Worm (Caenorhabditis elegans): ENCODE data around the gene srh-48.

DNA sequence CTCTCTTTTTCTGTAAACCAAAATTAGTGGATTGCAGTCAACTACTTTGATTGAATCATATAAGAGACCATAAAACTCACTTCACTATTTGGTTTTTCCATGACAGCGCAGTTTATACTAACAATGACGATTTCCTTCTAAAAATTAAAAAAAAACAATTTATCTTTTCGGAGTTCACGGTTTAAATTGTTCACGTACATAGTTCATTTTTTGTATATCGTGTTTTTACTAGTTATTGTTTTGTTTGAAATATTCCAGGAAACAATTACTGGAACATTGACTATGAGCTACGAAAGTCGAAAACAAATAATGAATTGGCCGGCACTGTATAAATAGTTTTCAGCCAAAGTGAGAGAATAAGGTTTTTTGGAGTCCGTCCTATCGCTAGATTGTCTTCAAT lies 12.8 kb downstream of the srh-48 start, which contains the start of gene lido-17:
- TF ChIP-seq tlp-1 (tag; optimal IDR thresholded peaks at IDR 0.05) (no peak), tbx-2 (tag; optimal IDR thresholded peaks at IDR 0.05) (no peak), unc-86 (tag; optimal IDR thresholded peaks at IDR 0.05) (no peak), snpc-4 (tag; optimal IDR thresholded peaks at IDR 0.05) (no peak), nhr-20 (tag; optimal IDR thresholded peaks at IDR 0.05) (no peak), blmp-1 (tag; optimal IDR thresholded peaks at IDR 0.05) (no peak), nhr-237 (tag; optimal IDR thresholded peaks at IDR 0.05) (no peak), nhr-76 (tag; optimal IDR thresholded peaks at IDR 0.05) (no peak), sptf-1 (tag; optimal IDR thresholded peaks at IDR 0.05) (no peak), mdl-1 (tag; optimal IDR thresholded peaks at IDR 0.05) (no peak), ama-1 (optimal IDR thresholded peaks at IDR 0.05) (no peak), nhr-85 (tag) (no peak), nhr-11 (tag; optimal IDR thresholded peaks at IDR 0.05) (no peak), grh-1 (GFP tag; IDR thresholded peaks at IDR 0.05) (no peak)
